Fruit fly (Drosophila melanogaster): ENCODE data around the gene Oat.

Gene Oat

DNA sequence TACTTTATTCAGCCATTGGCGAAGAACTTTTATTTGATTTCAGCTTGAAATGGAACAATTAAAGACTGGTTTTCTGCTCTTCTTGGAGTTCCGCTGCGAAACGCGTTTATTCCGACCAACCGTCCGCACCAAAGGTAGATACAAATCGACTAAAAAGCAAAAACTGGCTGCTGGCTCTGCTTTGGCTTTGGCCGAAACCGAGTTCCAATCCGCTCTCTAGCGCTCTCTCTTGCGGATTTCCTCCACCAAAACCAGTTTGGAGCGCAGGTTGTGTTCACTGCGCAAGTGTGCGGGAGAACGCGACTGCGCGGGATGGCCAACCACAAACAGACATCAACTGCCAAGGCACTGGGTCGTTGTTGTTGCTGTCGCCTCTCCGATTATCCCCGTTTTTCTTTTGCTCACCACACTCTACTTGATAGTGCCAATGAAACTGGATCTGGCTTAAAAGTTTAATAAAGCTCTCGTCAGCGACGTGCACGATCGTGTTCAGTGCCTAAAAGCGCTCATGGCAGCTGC, 14.1 kb downstream of the Oat start, which contains the start of gene wnd:
Gene wnd (minus strand): TSS at position 306 of the 519 bp plus-strand sequence.
- TF ChIP-seq CG8478 (optimal IDR thresholded peaks at IDR 0.05): no peak
- no peak for TF ChIP-seq usp (GFP tag; optimal IDR thresholded peaks at IDR 0.05)
- TF ChIP-seq pan (optimal IDR thresholded peaks at IDR 0.05): no peak
- TF ChIP-seq EcR (GFP tag; optimal IDR thresholded peaks at IDR 0.05): no peak
- no peak for TF ChIP-seq psq (optimal IDR thresholded peaks at IDR 0.05)
- no peak for TF ChIP-seq Dll (optimal IDR thresholded peaks at IDR 0.05)

DNA sequence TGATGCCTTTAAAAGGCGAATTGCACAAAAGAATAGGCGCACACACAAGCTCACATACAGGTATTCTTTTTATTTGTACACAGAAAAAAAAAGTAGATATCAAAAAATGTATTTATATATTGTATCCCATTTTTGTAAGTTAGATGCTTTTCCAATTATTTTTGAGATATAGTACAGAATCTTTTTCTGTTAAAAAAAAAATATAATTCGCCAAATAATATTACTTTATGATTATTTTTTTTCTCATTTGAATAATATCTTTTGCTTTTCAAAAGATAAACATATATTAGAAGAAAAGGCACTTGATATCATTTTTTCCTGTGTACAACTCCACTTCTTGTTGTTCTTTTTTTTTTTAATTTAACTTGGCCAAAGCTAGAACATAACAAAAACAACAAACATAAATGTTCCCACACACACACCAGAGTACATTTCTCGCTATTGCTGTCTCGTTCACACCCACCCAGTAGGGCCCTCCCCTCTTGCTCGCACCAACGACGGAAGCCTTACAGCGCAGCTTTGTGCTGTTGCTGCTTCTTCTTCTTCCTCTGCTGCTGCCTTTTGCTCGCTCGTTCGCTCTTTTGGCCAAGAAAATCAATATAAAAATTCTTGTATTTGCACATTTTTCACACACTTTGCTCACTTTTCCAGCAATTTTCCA, 14.7 kb downstream of the Oat start:
- TF ChIP-seq CG8478 (optimal IDR thresholded peaks at IDR 0.05) (no peak), usp (GFP tag; optimal IDR thresholded peaks at IDR 0.05) (no peak), psq (optimal IDR thresholded peaks at IDR 0.05) (no peak), EcR (GFP tag; optimal IDR thresholded peaks at IDR 0.05) (no peak), Dll (optimal IDR thresholded peaks at IDR 0.05) (no peak), pan (optimal IDR thresholded peaks at IDR 0.05) (no peak)

dm6 chr3L:19632766-19633632, 16.7 kb downstream of the Oat start:
- TF ChIP-seq CG8478 (optimal IDR thresholded peaks at IDR 0.05) (no peak), pan (optimal IDR thresholded peaks at IDR 0.05) (no peak), psq (optimal IDR thresholded peaks at IDR 0.05) (no peak), Dll (optimal IDR thresholded peaks at IDR 0.05) (no peak), usp (GFP tag; optimal IDR thresholded peaks at IDR 0.05) (no peak), EcR (GFP tag; optimal IDR thresholded peaks at IDR 0.05) (no peak)

DNA sequence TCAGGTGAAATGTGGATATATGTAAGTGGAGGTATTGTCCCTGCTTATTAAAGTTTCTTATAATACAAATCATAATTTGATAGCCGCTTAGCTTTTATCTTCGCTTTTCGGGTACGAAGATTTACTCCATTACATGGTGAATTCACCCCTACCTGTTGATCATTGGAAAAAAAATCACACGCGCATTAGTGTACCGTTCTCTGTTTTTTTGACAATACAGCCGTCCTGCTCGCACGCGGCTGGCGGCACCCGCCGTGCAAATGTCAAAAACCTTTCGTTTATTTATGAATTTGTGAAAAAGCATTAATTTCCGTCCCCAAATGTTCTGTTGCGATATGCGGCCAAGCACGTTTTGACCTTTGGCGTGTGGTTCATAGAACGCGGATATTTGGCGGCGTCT, 17.8 kb downstream of the Oat start:
- no peak for TF ChIP-seq EcR (GFP tag; optimal IDR thresholded peaks at IDR 0.05)
- no peak for TF ChIP-seq CG8478 (optimal IDR thresholded peaks at IDR 0.05)
- no peak for TF ChIP-seq Dll (optimal IDR thresholded peaks at IDR 0.05)
- TF ChIP-seq psq (optimal IDR thresholded peaks at IDR 0.05): no peak
- TF ChIP-seq usp (GFP tag; optimal IDR thresholded peaks at IDR 0.05): no peak
- TF ChIP-seq pan (optimal IDR thresholded peaks at IDR 0.05): no peak

- no peak for TF ChIP-seq usp (GFP tag; optimal IDR thresholded peaks at IDR 0.05)
- TF ChIP-seq CG8478 (optimal IDR thresholded peaks at IDR 0.05): no peak
- TF ChIP-seq Dll (optimal IDR thresholded peaks at IDR 0.05): no peak
Measured at dm6 chr3L:19630701-19631100, 18.9 kb downstream of the Oat start.

DNA sequence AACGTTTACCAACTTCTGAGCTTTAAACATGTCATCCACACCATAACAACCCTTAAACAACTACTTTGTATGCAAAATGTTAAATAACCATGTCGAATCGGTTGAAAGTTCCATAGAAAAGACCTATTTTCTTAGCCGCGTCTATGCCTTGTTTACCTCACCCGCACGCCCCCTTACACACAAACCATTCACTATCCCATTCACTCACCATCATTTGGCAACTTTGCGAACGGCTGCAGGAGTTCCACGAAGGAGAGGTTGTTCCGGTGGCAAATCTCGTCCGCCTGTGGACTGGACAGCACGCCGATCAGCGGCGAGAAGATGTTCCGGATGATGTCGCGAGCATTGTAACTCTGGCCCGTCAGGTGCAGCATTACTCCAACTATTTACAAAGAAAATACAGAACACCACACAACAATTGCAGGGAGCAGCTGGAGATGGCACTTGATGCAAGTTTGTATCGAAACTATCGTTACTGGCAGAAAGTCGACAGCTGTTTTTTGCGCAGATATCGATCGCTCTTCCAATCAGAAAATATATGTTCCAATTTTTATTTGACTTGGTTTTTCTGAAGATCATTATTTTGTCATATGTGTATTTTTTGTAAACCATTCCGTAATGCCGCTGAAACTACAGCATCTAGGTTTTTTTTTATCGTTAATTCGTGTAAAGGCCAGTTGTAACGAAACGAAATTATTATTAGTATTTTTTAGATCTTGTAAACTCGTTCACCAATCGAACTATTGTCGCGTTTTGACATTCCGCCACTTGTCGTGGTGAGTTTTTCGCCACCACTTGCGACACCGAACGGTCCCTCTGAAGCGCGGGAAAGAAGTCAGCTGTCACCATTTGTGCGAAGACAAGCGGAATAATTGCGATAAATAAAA, 31.3 kb downstream of the Oat start, which contains the start of gene asf1:
Gene asf1 (plus strand): TSS at position 823 of the 887 bp plus-strand sequence.
- TF ChIP-seq Dll (optimal IDR thresholded peaks at IDR 0.05) (no peak), psq (optimal IDR thresholded peaks at IDR 0.05) (no peak), EcR (GFP tag; optimal IDR thresholded peaks at IDR 0.05) (no peak), CG8478 (optimal IDR thresholded peaks at IDR 0.05) (no peak), pan (optimal IDR thresholded peaks at IDR 0.05) (no peak), usp (GFP tag; optimal IDR thresholded peaks at IDR 0.05) (no peak)

- TF ChIP-seq pan (optimal IDR thresholded peaks at IDR 0.05) (no peak), Dll (optimal IDR thresholded peaks at IDR 0.05) (no peak), usp (GFP tag; optimal IDR thresholded peaks at IDR 0.05) (no peak), CG8478 (optimal IDR thresholded peaks at IDR 0.05) (no peak), EcR (GFP tag; optimal IDR thresholded peaks at IDR 0.05) (no peak), psq (optimal IDR thresholded peaks at IDR 0.05) (no peak)
Measured at dm6 chr3L:19612172-19612571, 37.5 kb downstream of the Oat start, which contains the start of the genes Lon and PIG-F. Gene Lon (minus strand): TSS chr3L:19612199. Gene PIG-F (plus strand): TSS chr3L:19612455.

dm6 chr3L:19605974-19606497, 43.6 kb downstream of the Oat start, which contains the start of the genes lush and CG9372:
Gene lush (minus strand): TSS chr3L:19606090.
Gene CG9372 (plus strand): TSS chr3L:19606208.
- no peak for TF ChIP-seq pan (optimal IDR thresholded peaks at IDR 0.05)
- TF ChIP-seq Dll (optimal IDR thresholded peaks at IDR 0.05): no peak
- no peak for TF ChIP-seq psq (optimal IDR thresholded peaks at IDR 0.05)
- TF ChIP-seq EcR (GFP tag; optimal IDR thresholded peaks at IDR 0.05): no peak
- TF ChIP-seq CG8478 (optimal IDR thresholded peaks at IDR 0.05): no peak

DNA sequence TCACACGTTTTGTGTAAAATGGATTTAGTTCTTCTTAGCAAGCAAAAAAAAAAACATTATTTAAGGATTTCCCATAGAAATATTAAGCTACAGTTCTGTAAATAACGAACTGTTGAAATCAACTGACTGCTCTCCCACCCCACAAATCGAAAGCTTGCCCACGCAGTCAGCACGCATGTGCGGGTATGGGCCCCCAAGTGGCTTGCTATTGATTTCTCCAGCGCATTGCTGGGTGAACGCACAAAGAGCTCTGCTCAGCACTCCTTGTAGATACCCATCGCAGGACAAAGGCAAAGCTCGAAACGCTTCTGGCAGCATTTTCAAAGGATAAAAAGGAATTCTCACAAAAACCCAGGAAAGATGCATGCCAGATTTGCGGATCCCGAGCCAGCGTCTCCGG, 48.2 kb downstream of the Oat start, which contains the start of gene CG9368:
Gene CG9368 (plus strand): TSS at position 221 of the 400 bp plus-strand sequence.
- TF ChIP-seq pan (optimal IDR thresholded peaks at IDR 0.05) (no peak), CG8478 (optimal IDR thresholded peaks at IDR 0.05) (no peak), Dll (optimal IDR thresholded peaks at IDR 0.05) (no peak), psq (optimal IDR thresholded peaks at IDR 0.05) (no peak), EcR (GFP tag; optimal IDR thresholded peaks at IDR 0.05) (no peak), usp (GFP tag; optimal IDR thresholded peaks at IDR 0.05) (no peak)

dm6 chr3L:19598369-19599148, 51.1 kb downstream of the Oat start, which contains the start of the genes ash1 and Taf6:
Gene ash1 (minus strand): TSS chr3L:19598755.
Gene Taf6 (plus strand): TSS chr3L:19599088.
- TF ChIP-seq CG8478 (optimal IDR thresholded peaks at IDR 0.05) (no peak), EcR (GFP tag; optimal IDR thresholded peaks at IDR 0.05) (no peak), usp (GFP tag; optimal IDR thresholded peaks at IDR 0.05) (no peak), Dll (optimal IDR thresholded peaks at IDR 0.05) (no peak), pan (optimal IDR thresholded peaks at IDR 0.05) (no peak), psq (optimal IDR thresholded peaks at IDR 0.05) (no peak)
